Worm (Caenorhabditis elegans): ENCODE measurements around the gene ketn-1.

DNA sequence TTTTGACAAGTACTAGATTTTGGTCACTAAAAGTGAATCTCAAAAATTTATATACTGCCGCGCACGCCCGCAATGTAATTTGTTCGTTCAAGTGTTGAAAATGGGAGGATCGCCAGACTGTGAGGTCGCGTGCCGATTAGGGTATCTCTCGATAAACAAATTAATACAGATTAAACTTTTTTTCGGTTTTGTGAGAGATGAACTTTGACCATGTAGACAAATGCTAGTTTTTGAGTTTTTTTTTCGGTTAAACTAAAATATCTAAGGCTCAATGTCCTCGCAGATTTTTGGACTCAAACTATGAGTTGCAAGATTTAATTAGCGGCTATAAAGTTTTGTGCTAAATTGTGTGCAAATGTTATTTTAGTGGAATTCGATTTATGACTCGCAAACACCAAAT, 37.9 kb downstream of the ketn-1 start, which contains the start of gene dhs-15:
- TF ChIP-seq tbx-2 (tag; optimal IDR thresholded peaks at IDR 0.05) (no peak), Y22D7AL.16 (tag; optimal IDR thresholded peaks at IDR 0.05) (no peak)
